Worm (Caenorhabditis elegans) whole organism, L2 larva: ENCODE data around the gene ifta-2.

Experiments
- elt-1 ChIP-seq: fragments of 150-350 bp; optimal IDR thresholded peaks from 2 replicates; lab custom pipeline; 2014; ENCODE audit warnings: missing biosample characterization, missing genetic modification characterization
- gmeb-1 ChIP-seq: fragments of 150-350 bp; optimal IDR thresholded peaks from 2 replicates; lab custom pipeline; 2014; ENCODE audit warnings: missing biosample characterization, missing genetic modification characterization
- lin-13 ChIP-seq: fragments of 150-350 bp; optimal IDR thresholded peaks from 2 replicates; lab custom pipeline; 2014; ENCODE audit warnings: missing biosample characterization, missing genetic modification reagents, missing genetic modification characterization

- TF ChIP-seq gmeb-1 (tag; lab: Kevin White, UChicago) (no peak), lin-13 (GFP tag; lab: Kevin White, UChicago) (no peak), elt-1 (tag; lab: Kevin White, UChicago) (no peak)
These were observed 33.8 kb downstream of the ifta-2 start for ce11 chrIV:17268069-17268468.
